Worm (Caenorhabditis elegans) whole organism, L4/young adult: ENCODE measurements around the gene ttr-15.

ENCODE experiments used
- W03F9.2 ChIP-seq: fragments of 150-350 bp; optimal IDR thresholded peaks from 2 replicates; lab custom pipeline; 2014; ENCODE audit warnings: missing biosample characterization, missing genetic modification characterization
- dao-5 ChIP-seq: sonication (generic microtip); optimal IDR thresholded peaks from 2 replicates; lab custom pipeline; 2016; ENCODE audit warnings: missing genotype, missing genetic modification characterization, moderate library complexity, missing compliant biosample characterization
- him-1 ChIP-seq: sonication (generic microtip); optimal IDR thresholded peaks from 2 replicates; lab custom pipeline; 2016; ENCODE audit warnings: missing genotype, missing genetic modification reagents, missing genetic modification characterization, missing compliant biosample characterization

DNA sequence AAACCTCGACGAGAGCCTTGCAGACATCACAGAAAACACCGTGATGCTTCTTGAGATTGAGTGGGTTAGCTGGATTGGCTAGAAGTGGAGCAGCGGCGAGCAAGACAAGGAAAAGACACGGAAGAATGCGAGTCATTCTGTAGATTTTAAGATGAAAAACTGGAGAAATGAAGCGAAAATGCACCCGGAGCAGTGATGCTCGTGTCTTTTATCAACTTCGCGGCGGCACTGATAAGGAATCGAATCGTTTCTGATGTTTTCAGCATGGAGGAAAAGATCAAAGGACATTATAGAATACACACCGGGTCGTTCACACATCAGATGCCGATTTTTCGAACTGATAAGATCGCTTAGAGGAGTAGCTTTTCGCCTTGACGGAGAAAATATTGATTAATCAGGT is 17.7 kb downstream of the ttr-15 start, which contains the start of gene spp-1:
- no peak for TF ChIP-seq him-1 (tag; lab: Kevin White, UChicago)
- TF ChIP-seq dao-5 (tag; lab: Kevin White, UChicago) = no peak
- no peak for TF ChIP-seq W03F9.2 (tag; lab: Kevin White, UChicago)
